Worm (Caenorhabditis elegans) whole organism, young adult: ENCODE measurements around the gene C35A5.6.

Source experiments
- B0261.1 ChIP-seq: sonication (generic microtip); optimal IDR thresholded peaks from 2 replicates; lab custom pipeline; 2016; ENCODE audit warnings: mild to moderate bottlenecking, missing genetic modification characterization, moderate library complexity, missing compliant biosample characterization
- C06A6.2 ChIP-seq: fragments of 200-800 bp; sonication (Bioruptor generic); conservative IDR thresholded peaks from 2 replicates; pipeline ENCODE4 v1.3.6; 2022; ENCODE audit warnings: missing genetic modification characterization, missing compliant biosample characterization
- C17E4.6 ChIP-seq: fragments of 200-800 bp; sonication (Bioruptor generic); IDR thresholded peaks from 2 replicates; pipeline ENCODE4 v1.3.6; 2022; ENCODE audit warnings: missing genetic modification reagents, missing genetic modification characterization, missing compliant biosample characterization
- D2030.7 ChIP-seq: fragments of 200-800 bp; sonication (Bioruptor generic); IDR thresholded peaks from 2 replicates; pipeline ENCODE4 v1.3.6; 2022; ENCODE audit warnings: missing genetic modification reagents, missing genetic modification characterization, missing compliant biosample characterization
- F10E7.11 ChIP-seq: sonication (generic microtip); optimal IDR thresholded peaks from 2 replicates; lab custom pipeline; 2017; ENCODE audit warnings: mild to moderate bottlenecking, missing genetic modification characterization, moderate library complexity, missing compliant biosample characterization
- F23B12.7 ChIP-seq: sonication (generic microtip); optimal IDR thresholded peaks from 2 replicates; lab custom pipeline; 2017; ENCODE audit warnings: missing genetic modification characterization, mild to moderate bottlenecking, missing compliant biosample characterization, antibody characterized with exemption, moderate library complexity; ENCODE audit not compliant: insufficient read depth
- F33H1.4 ChIP-seq: fragments of 200-800 bp; sonication (Bioruptor generic); IDR thresholded peaks from 2 replicates; pipeline ENCODE4 v1.3.6; 2022; ENCODE audit warnings: missing genetic modification reagents, missing genetic modification characterization, missing compliant biosample characterization
- F57C9.4 ChIP-seq: sonication (generic microtip); optimal IDR thresholded peaks from 2 replicates; lab custom pipeline; 2017; ENCODE audit warnings: mild to moderate bottlenecking, missing genetic modification characterization, missing compliant biosample characterization
- Y67H2A.10 ChIP-seq: fragments of 200-800 bp; sonication (Bioruptor generic); conservative IDR thresholded peaks from 2 replicates; pipeline ENCODE4 v1.3.6; 2022; ENCODE audit warnings: missing genetic modification reagents, missing genetic modification characterization, missing compliant biosample characterization
- Y79H2A.3 ChIP-seq: fragments of 200-800 bp; sonication (Bioruptor generic); conservative IDR thresholded peaks from 2 replicates; pipeline ENCODE4 v1.3.6; 2022; ENCODE audit warnings: missing genetic modification reagents, missing genetic modification characterization, missing compliant biosample characterization
- Y95B8A.8 ChIP-seq: fragments of 200-800 bp; sonication (Bioruptor generic); IDR thresholded peaks from 2 replicates; pipeline ENCODE4 v1.3.6; 2022; ENCODE audit warnings: missing genetic modification reagents, missing genetic modification characterization, missing compliant biosample characterization
- akir-1 ChIP-seq: fragments of 200-800 bp; sonication (Bioruptor generic); optimal IDR thresholded peaks from 2 replicates; lab custom pipeline; 2018; ENCODE audit warnings: mild to moderate bottlenecking, missing genetic modification characterization, moderate library complexity, missing compliant biosample characterization
- ama-1 ChIP-seq, 3 experiments: fragments of 150-350 bp in 1 of 3; sonication (generic microtip) in 2 of 3; optimal IDR thresholded peaks; 2 replicates each; lab custom pipeline; 2014 to 2018; ENCODE audit warnings: missing biosample characterization in 2 of 3, missing genetic modification characterization in 2 of 3, missing genetic modification reagents in 2 of 3
- aptf-3 ChIP-seq: fragments of 200-800 bp; sonication (Bioruptor generic); IDR thresholded peaks from 2 replicates; pipeline ENCODE4 v1.3.6; 2022; ENCODE audit warnings: missing genetic modification characterization, missing compliant biosample characterization
- attf-3 ChIP-seq: fragments of 200-800 bp; sonication (Bioruptor generic); conservative IDR thresholded peaks from 2 replicates; pipeline ENCODE4 v1.3.6; 2022; ENCODE audit warnings: missing genetic modification reagents, missing genetic modification characterization, missing compliant biosample characterization
- attf-5 ChIP-seq: fragments of 200-800 bp; sonication (Bioruptor generic); optimal IDR thresholded peaks from 2 replicates; lab custom pipeline; 2018; ENCODE audit warnings: mild to moderate bottlenecking, missing genetic modification characterization, missing compliant biosample characterization
- cebp-2 ChIP-seq: fragments of 200-800 bp; sonication (Bioruptor generic); IDR thresholded peaks from 2 replicates; pipeline ENCODE4 v1.3.6; 2022; ENCODE audit warnings: missing genetic modification characterization, missing compliant biosample characterization
- ceh-79 ChIP-seq: sonication (generic microtip); optimal IDR thresholded peaks from 2 replicates; lab custom pipeline; 2017; ENCODE audit warnings: mild to moderate bottlenecking, missing genetic modification characterization, missing compliant biosample characterization
- chd-7 ChIP-seq: sonication (generic microtip); optimal IDR thresholded peaks from 2 replicates; lab custom pipeline; 2016; ENCODE audit warnings: mild to moderate bottlenecking, missing genetic modification characterization, moderate library complexity, missing compliant biosample characterization
- gei-17 ChIP-seq: fragments of 200-800 bp; sonication (Bioruptor generic); optimal IDR thresholded peaks from 2 replicates; lab custom pipeline; 2018; ENCODE audit warnings: mild to moderate bottlenecking, missing genetic modification characterization, missing compliant biosample characterization
- him-1 ChIP-seq: sonication (generic microtip); optimal IDR thresholded peaks from 2 replicates; lab custom pipeline; 2016; ENCODE audit warnings: missing genotype, missing genetic modification reagents, missing genetic modification characterization, missing compliant biosample characterization
- hlh-26 ChIP-seq: fragments of 200-800 bp; sonication (Bioruptor generic); conservative IDR thresholded peaks from 2 replicates; pipeline ENCODE4 v1.3.6; 2022; ENCODE audit warnings: missing genetic modification reagents, missing genetic modification characterization, missing compliant biosample characterization
- hrde-1 ChIP-seq: sonication (generic microtip); optimal IDR thresholded peaks from 2 replicates; lab custom pipeline; 2016; ENCODE audit warnings: missing genetic modification characterization, mild to moderate bottlenecking, missing compliant biosample characterization, moderate library complexity, missing genotype, missing genetic modification reagents, borderline replicate concordance
- hsf-1 ChIP-seq: fragments of 200-800 bp; sonication (Bioruptor generic); IDR thresholded peaks from 2 replicates; pipeline ENCODE4 v1.3.6; 2022; ENCODE audit warnings: missing genetic modification reagents, missing genetic modification characterization, missing compliant biosample characterization
- let-526 ChIP-seq: fragments of 200-800 bp; sonication (Bioruptor generic); IDR thresholded peaks from 2 replicates; pipeline ENCODE4 v1.3.6; 2022; ENCODE audit warnings: missing genetic modification reagents, missing genetic modification characterization, missing compliant biosample characterization
- lin-26 ChIP-seq: fragments of 200-800 bp; sonication (Bioruptor generic); IDR thresholded peaks from 2 replicates; pipeline ENCODE4 v1.3.6; 2022; ENCODE audit warnings: missing genetic modification reagents, missing genetic modification characterization, missing compliant biosample characterization
- lin-35 ChIP-seq, 3 experiments: fragments of 150-350 bp in 2 of 3; sonication (generic microtip) in 1 of 3; optimal IDR thresholded peaks; 2 replicates each; lab custom pipeline; 2014 to 2018; ENCODE audit warnings: missing biosample characterization in 3 of 3, missing genetic modification characterization in 3 of 3, missing genetic modification reagents in 3 of 3
- lsl-1 ChIP-seq: fragments of 200-800 bp; sonication (Bioruptor generic); optimal IDR thresholded peaks from 2 replicates; lab custom pipeline; 2018; ENCODE audit warnings: mild to moderate bottlenecking, missing genetic modification characterization, moderate library complexity, missing compliant biosample characterization
- mes-4 ChIP-seq: sonication (generic microtip); optimal IDR thresholded peaks from 2 replicates; lab custom pipeline; 2016; ENCODE audit warnings: missing genotype, missing genetic modification characterization, missing compliant biosample characterization
- nhr-27 ChIP-seq: fragments of 200-800 bp; sonication (Bioruptor generic); optimal IDR thresholded peaks from 2 replicates; lab custom pipeline; 2018; ENCODE audit warnings: mild to moderate bottlenecking, missing genetic modification characterization, moderate library complexity, missing compliant biosample characterization
- nhr-80 ChIP-seq: sonication (generic microtip); optimal IDR thresholded peaks from 2 replicates; lab custom pipeline; 2016; ENCODE audit warnings: missing genetic modification characterization, missing compliant biosample characterization
- nhr-90 ChIP-seq: sonication (generic microtip); optimal IDR thresholded peaks from 2 replicates; lab custom pipeline; 2016; ENCODE audit warnings: missing genotype, mild to moderate bottlenecking, missing genetic modification characterization, missing compliant biosample characterization
- rec-8 ChIP-seq, 2 experiments: sonication (generic microtip); optimal IDR thresholded peaks; 2 replicates each; lab custom pipeline; 2016; ENCODE audit warnings: mild to moderate bottlenecking in 2 of 2, missing genetic modification characterization in 2 of 2, missing genetic modification reagents in 2 of 2, missing genotype in 2 of 2, missing biosample characterization in 1 of 2, missing compliant biosample characterization in 1 of 2, moderate library complexity in 1 of 2
- repo-1 ChIP-seq: sonication (generic microtip); optimal IDR thresholded peaks from 2 replicates; lab custom pipeline; 2017; ENCODE audit warnings: mild to moderate bottlenecking, missing genetic modification characterization, missing compliant biosample characterization
- rpc-1 ChIP-seq, 2 experiments: fragments of 150-350 bp in 1 of 2; sonication (generic microtip) in 1 of 2; optimal IDR thresholded peaks; 2 replicates each; lab custom pipeline; 2014 to 2018; ENCODE audit warnings: missing biosample characterization in 1 of 2, missing genetic modification characterization in 1 of 2, missing genetic modification reagents in 1 of 2, missing genotype in 1 of 2
- snpc-4 ChIP-seq, 5 experiments: fragments of 150-350 bp in 1 of 5; sonication (generic microtip) in 4 of 5; optimal IDR thresholded peaks; 2 replicates each; lab custom pipeline; 2014 to 2018; ENCODE audit warnings: missing genetic modification characterization in 5 of 5, missing biosample characterization in 3 of 5, antibody characterized with exemption in 2 of 5, mild to moderate bottlenecking in 2 of 5, missing compliant biosample characterization in 2 of 5, missing genotype in 2 of 5, moderate library complexity in 2 of 5, missing genetic modification reagents in 1 of 5
- somi-1 ChIP-seq: fragments of 200-800 bp; sonication (Bioruptor generic); optimal IDR thresholded peaks from 2 replicates; lab custom pipeline; 2018; ENCODE audit warnings: mild to moderate bottlenecking, missing genetic modification characterization, missing compliant biosample characterization
- tbp1 ChIP-seq: fragments of 200-800 bp; sonication (Bioruptor generic); optimal IDR thresholded peaks from 2 replicates; lab custom pipeline; 2018; ENCODE audit warnings: mild to moderate bottlenecking, missing genetic modification characterization, missing compliant biosample characterization
- tbx-9 ChIP-seq: sonication (generic microtip); optimal IDR thresholded peaks from 2 replicates; lab custom pipeline; 2016; ENCODE audit warnings: borderline replicate concordance, missing genetic modification characterization, inconsistent platforms, missing compliant biosample characterization
- unc-130 ChIP-seq: sonication (generic microtip); optimal IDR thresholded peaks from 2 replicates; lab custom pipeline; 2016; ENCODE audit warnings: missing genetic modification reagents, missing genetic modification characterization, missing compliant biosample characterization
- zim-3 ChIP-seq: sonication (generic microtip); optimal IDR thresholded peaks from 2 replicates; lab custom pipeline; 2017; ENCODE audit warnings: mild to moderate bottlenecking, missing genetic modification characterization, moderate library complexity, missing compliant biosample characterization
- ztf-26 ChIP-seq: sonication (generic microtip); optimal IDR thresholded peaks from 2 replicates; lab custom pipeline; 2017; ENCODE audit warnings: missing genetic modification characterization, missing compliant biosample characterization
- ztf-6 ChIP-seq: fragments of 200-800 bp; sonication (Bioruptor generic); IDR thresholded peaks from 2 replicates; pipeline ENCODE4 v1.3.6; 2022; ENCODE audit warnings: missing genetic modification reagents, missing genetic modification characterization, missing compliant biosample characterization

Gene C35A5.6

ce11 chrV:10536095-10536691 lies 27.3 kb downstream of the C35A5.6 start, which contains the start of gene ppm-1.A (continued):
- TF ChIP-seq ztf-6 (GFP tag; lab: Robert Waterston, UW) = no peak
- no peak for TF ChIP-seq rec-8 (tag; optimal IDR thresholded peaks at IDR 0.05; lab: Kevin White, UChicago)
- TF ChIP-seq tbp1 (GFP tag; lab: Kevin White, UChicago) = peak; percentile 25
- no peak for TF ChIP-seq hlh-26 (GFP tag; lab: Robert Waterston, UW)
- no peak for TF ChIP-seq repo-1 (tag; lab: Kevin White, UChicago)
- no peak for TF ChIP-seq him-1 (tag; lab: Kevin White, UChicago)
- no peak for TF ChIP-seq lin-26 (GFP tag; lab: Robert Waterston, UW)
- no peak for TF ChIP-seq hrde-1 (tag; lab: Kevin White, UChicago)
- no peak for TF ChIP-seq gei-17 (GFP tag; lab: Kevin White, UChicago)
- no peak for TF ChIP-seq D2030.7 (GFP tag; lab: Robert Waterston, UW)
- TF ChIP-seq aptf-3 (GFP tag; lab: Robert Waterston, UW) = no peak
- no peak for TF ChIP-seq F33H1.4 (GFP tag; lab: Robert Waterston, UW)
- peak; percentile 21 for TF ChIP-seq nhr-80 (tag; lab: Kevin White, UChicago)
- no peak for TF ChIP-seq B0261.1 (tag; lab: Kevin White, UChicago)
- no peak for TF ChIP-seq Y79H2A.3

ce11 chrV:10536808-10537207 lies 27.9 kb downstream of the C35A5.6 start:
- TF ChIP-seq F23B12.7 (tag; lab: Kevin White, UChicago) (peak; percentile 51), ceh-79 (tag; lab: Kevin White, UChicago) (no peak), Y95B8A.8 (GFP tag; lab: Robert Waterston, UW) (no peak), nhr-27 (tag; lab: Kevin White, UChicago) (no peak), Y79H2A.3 (no peak), akir-1 (GFP tag; lab: Kevin White, UChicago) (no peak), snpc-4 (GFP tag; optimal IDR thresholded peaks at IDR 0.05; lab: Kevin White, UChicago) (no peak), snpc-4 (tag; optimal IDR thresholded peaks at IDR 0.05; lab: Kevin White, UChicago) (peak in 2 of 4 experiments; percentile 63 to 77), hsf-1 (peak; percentile 56; the same call in 1 of the 2 replicates), tbx-9 (no peak), F33H1.4 (GFP tag; lab: Robert Waterston, UW) (0 out of 2 replicates have a peak, but pooled peaks have one; percentile 40), chd-7 (tag; lab: Kevin White, UChicago) (peak; percentile 48), C17E4.6 (GFP tag; lab: Robert Waterston, UW) (no peak), ztf-26 (tag; lab: Kevin White, UChicago) (peak; percentile 49), somi-1 (GFP tag; lab: Kevin White, UChicago) (peak; percentile 78), hlh-26 (GFP tag; lab: Robert Waterston, UW) (no peak), mes-4 (tag; lab: Kevin White, UChicago) (no peak), unc-130 (no peak), rpc-1 (optimal IDR thresholded peaks at IDR 0.05; lab: Kevin White, UChicago) (no peak), rpc-1 (tag; optimal IDR thresholded peaks at IDR 0.05; lab: Kevin White, UChicago) (no peak), let-526 (GFP tag; lab: Robert Waterston, UW) (0 out of 2 replicates have a peak, but pooled peaks have one; percentile 65), cebp-2 (GFP tag; lab: Robert Waterston, UW) (no peak), C06A6.2 (0 out of 2 replicates have a peak, but pooled peaks have one; percentile 60), D2030.7 (GFP tag; lab: Robert Waterston, UW) (no peak), F10E7.11 (no peak), attf-3 (GFP tag; lab: Robert Waterston, UW) (0 out of 2 replicates have a peak, but pooled peaks have one; percentile 59), ama-1 (optimal IDR thresholded peaks at IDR 0.05; lab: Kevin White, UChicago) (no peak), ama-1 (GFP tag; optimal IDR thresholded peaks at IDR 0.05; lab: Kevin White, UChicago) (no peak), nhr-90 (tag; lab: Kevin White, UChicago) (no peak), lsl-1 (GFP tag; lab: Kevin White, UChicago) (peak; percentile 30), Y67H2A.10 (GFP tag; lab: Robert Waterston, UW) (no peak), F57C9.4 (tag; lab: Kevin White, UChicago) (no peak), lin-35 (GFP tag; optimal IDR thresholded peaks at IDR 0.05; lab: Kevin White, UChicago) (peak in 2 of 3 experiments; percentile 54 to 93), lin-26 (GFP tag; lab: Robert Waterston, UW) (peak; percentile 47; the same call in 1 of the 2 replicates), attf-5 (GFP tag; lab: Kevin White, UChicago) (peak; percentile 90), zim-3 (tag; lab: Kevin White, UChicago) (no peak)
